Worm (Caenorhabditis elegans) whole organism, L1 larva: ENCODE measurements around the gene rps-5.

Source experiments
- aly-2 ChIP-seq: fragments of 150-350 bp; optimal IDR thresholded peaks from 2 replicates; lab custom pipeline; 2014; ENCODE audit warnings: missing biosample characterization, missing genetic modification characterization
- ceh-63 ChIP-seq: fragments of 200-800 bp; sonication (Bioruptor generic); optimal IDR thresholded peaks from 2 replicates; lab custom pipeline; 2018; ENCODE audit warnings: mild to moderate bottlenecking, missing genetic modification characterization, missing compliant biosample characterization
- ceh-82 ChIP-seq, 3 experiments: fragments of 150-350 bp in 1 of 3; sonication (generic microtip) in 2 of 3; optimal IDR thresholded peaks; 2 replicates each; lab custom pipeline; 2014 to 2017; ENCODE audit warnings: missing biosample characterization in 3 of 3, missing genetic modification characterization in 3 of 3
- ceh-90 ChIP-seq: sonication (generic microtip); optimal IDR thresholded peaks from 2 replicates; lab custom pipeline; 2016; ENCODE audit warnings: missing genetic modification characterization, missing compliant biosample characterization
- efl-1 ChIP-seq, 4 experiments: fragments of 150-350 bp; optimal IDR thresholded peaks in 3 of 4; peaks in 1 of 4; 1 replicate in 1 of 4; 2 replicates in 3 of 4; lab custom pipeline; 2014; ENCODE audit warnings: missing biosample characterization in 2 of 4, missing genetic modification characterization in 2 of 4, missing genetic modification reagents in 2 of 4
- egl-27 ChIP-seq, 2 experiments: fragments of 150-350 bp in 1 of 2; sonication (generic microtip); optimal IDR thresholded peaks; 3 replicates each; lab custom pipeline; 2017 to 2018; ENCODE audit warnings: missing biosample characterization in 2 of 2, missing genetic modification characterization in 2 of 2, missing genetic modification reagents in 2 of 2
- elt-3 ChIP-seq, 6 experiments: fragments of 150-350 bp in 1 of 6; sonication (generic microtip); optimal IDR thresholded peaks; 2 replicates each; lab custom pipeline; 2017 to 2018; ENCODE audit warnings: missing biosample characterization in 6 of 6, missing genetic modification characterization in 6 of 6, inconsistent platforms in 1 of 6
- fos-1 ChIP-seq: fragments of 150-350 bp; optimal IDR thresholded peaks from 2 replicates; lab custom pipeline; 2014; ENCODE audit warnings: missing biosample characterization, missing genetic modification characterization
- hlh-17 ChIP-seq: fragments of 200-800 bp; sonication (Bioruptor generic); optimal IDR thresholded peaks from 2 replicates; lab custom pipeline; 2018; ENCODE audit warnings: missing genetic modification characterization, mild to moderate bottlenecking, missing compliant biosample characterization, moderate library complexity, borderline replicate concordance
- hlh-4 ChIP-seq: sonication (generic microtip); optimal IDR thresholded peaks from 2 replicates; lab custom pipeline; 2016; ENCODE audit warnings: mild to moderate bottlenecking, missing genetic modification characterization, missing compliant biosample characterization
- lin-14 ChIP-seq: fragments of 200-800 bp; sonication (Bioruptor generic); optimal IDR thresholded peaks from 2 replicates; lab custom pipeline; 2018; ENCODE audit warnings: mild to moderate bottlenecking, missing genetic modification characterization, moderate library complexity, missing compliant biosample characterization
- lir-3 ChIP-seq: sonication (generic microtip); optimal IDR thresholded peaks from 2 replicates; lab custom pipeline; 2016; ENCODE audit warnings: mild to moderate bottlenecking, missing genetic modification characterization, moderate library complexity, missing compliant biosample characterization; ENCODE audit not compliant: poor library complexity
- lsy-2 ChIP-seq, 2 experiments: fragments of 150-350 bp; optimal IDR thresholded peaks; 2 replicates each; lab custom pipeline; 2014; ENCODE audit warnings: missing biosample characterization in 2 of 2, missing genetic modification characterization in 2 of 2
- nhr-12 ChIP-seq: sonication (generic microtip); optimal IDR thresholded peaks from 2 replicates; lab custom pipeline; 2017; ENCODE audit warnings: missing biosample characterization, missing genetic modification characterization
- nhr-19 ChIP-seq: fragments of 200-800 bp; sonication (Bioruptor generic); conservative IDR thresholded peaks from 2 replicates; pipeline ENCODE4 v1.3.6; 2022; ENCODE audit warnings: missing genetic modification characterization, missing compliant biosample characterization
- nhr-28 ChIP-seq: fragments of 150-350 bp; optimal IDR thresholded peaks from 2 replicates; lab custom pipeline; 2014; ENCODE audit warnings: missing biosample characterization, missing genetic modification characterization
- nhr-47 ChIP-seq: sonication (generic microtip); optimal IDR thresholded peaks from 2 replicates; lab custom pipeline; 2016; ENCODE audit warnings: mild to moderate bottlenecking, missing genetic modification characterization, moderate library complexity, missing compliant biosample characterization
- nhr-71 ChIP-seq: sonication (generic microtip); optimal IDR thresholded peaks from 2 replicates; lab custom pipeline; 2016; ENCODE audit warnings: mild to moderate bottlenecking, missing genetic modification characterization, moderate library complexity, missing compliant biosample characterization
- nhr-85 ChIP-seq: sonication (generic microtip); peaks from one replicate; lab custom pipeline; 2016; ENCODE audit warnings: missing genetic modification characterization, inconsistent platforms, missing compliant biosample characterization
- nhr-90 ChIP-seq: sonication (generic microtip); optimal IDR thresholded peaks from 2 replicates; lab custom pipeline; 2016; ENCODE audit warnings: mild to moderate bottlenecking, missing genetic modification characterization, missing compliant biosample characterization; ENCODE audit not compliant: poor library complexity
- pag-3 ChIP-seq: sonication (generic microtip); optimal IDR thresholded peaks from 2 replicates; lab custom pipeline; 2017; ENCODE audit warnings: missing genetic modification characterization, mild to moderate bottlenecking, missing compliant biosample characterization, antibody characterized with exemption, borderline replicate concordance; ENCODE audit not compliant: insufficient read depth
- rnt-1 ChIP-seq: sonication (generic microtip); optimal IDR thresholded peaks from 2 replicates; lab custom pipeline; 2016; ENCODE audit warnings: mild to moderate bottlenecking, missing genetic modification characterization, moderate library complexity, missing compliant biosample characterization
- skn-1 ChIP-seq: fragments of 150-350 bp; optimal IDR thresholded peaks from 2 replicates; lab custom pipeline; 2014; ENCODE audit warnings: missing biosample characterization, missing genetic modification characterization
- snpc-4 ChIP-seq: fragments of 150-350 bp; optimal IDR thresholded peaks from 2 replicates; lab custom pipeline; 2014; ENCODE audit warnings: missing biosample characterization, missing genetic modification characterization
- snu-23 ChIP-seq: sonication (generic microtip); optimal IDR thresholded peaks from 2 replicates; lab custom pipeline; 2016; ENCODE audit warnings: missing genetic modification characterization, missing compliant biosample characterization
- sox-4 ChIP-seq: sonication (generic microtip); optimal IDR thresholded peaks from 2 replicates; lab custom pipeline; 2016; ENCODE audit warnings: missing genetic modification characterization, missing compliant biosample characterization
- sptf-1 ChIP-seq: fragments of 150-350 bp; optimal IDR thresholded peaks from 2 replicates; lab custom pipeline; 2014; ENCODE audit warnings: missing biosample characterization, missing genetic modification characterization
- sup-37 ChIP-seq: fragments of 200-800 bp; sonication (Bioruptor generic); optimal IDR thresholded peaks from 2 replicates; lab custom pipeline; 2018; ENCODE audit warnings: mild to moderate bottlenecking, missing genetic modification characterization, missing compliant biosample characterization
- tbx-2 ChIP-seq: sonication (generic microtip); optimal IDR thresholded peaks from 2 replicates; lab custom pipeline; 2016; ENCODE audit warnings: missing genetic modification characterization, missing compliant biosample characterization
- tlp-1 ChIP-seq: fragments of 150-350 bp; optimal IDR thresholded peaks from 2 replicates; lab custom pipeline; 2014; ENCODE audit warnings: missing biosample characterization, missing genetic modification characterization
- unc-130 ChIP-seq: fragments of 150-350 bp; optimal IDR thresholded peaks from 2 replicates; lab custom pipeline; 2017; ENCODE audit warnings: missing biosample characterization, missing genetic modification characterization, inconsistent platforms
- vab-15 ChIP-seq: sonication (generic microtip); optimal IDR thresholded peaks from 2 replicates; lab custom pipeline; 2017; ENCODE audit warnings: missing genotype, mild to moderate bottlenecking, missing genetic modification characterization, missing compliant biosample characterization
- xbp-1 ChIP-seq: sonication (generic microtip); optimal IDR thresholded peaks from 2 replicates; lab custom pipeline; 2016; ENCODE audit warnings: missing genetic modification characterization, missing compliant biosample characterization
- ztf-11 ChIP-seq, 2 experiments: sonication (generic microtip); optimal IDR thresholded peaks; 2 replicates each; lab custom pipeline; 2016 to 2017; ENCODE audit warnings: missing genetic modification characterization in 2 of 2, missing biosample characterization in 1 of 2, missing compliant biosample characterization in 1 of 2
- ztf-4 ChIP-seq: fragments of 150-350 bp; optimal IDR thresholded peaks from 2 replicates; lab custom pipeline; 2014; ENCODE audit warnings: missing biosample characterization, missing genetic modification characterization

Gene rps-5

ce11 chrIV:11112641-11113040 is 1.8 kb upstream of the rps-5 start, which contains the start of gene clc-9:
TSS of gene clc-9 (plus strand) at chrIV:11112941.
- TF ChIP-seq efl-1 (optimal IDR thresholded peaks at IDR 0.05; lab: Kevin White, UChicago) (no peak), efl-1 (GFP tag; optimal IDR thresholded peaks at IDR 0.05 in 1 of 2; lab: Kevin White, UChicago) (peak in 1 of 2 experiments; percentile 27), snu-23 (GFP tag; lab: Kevin White, UChicago) (no peak), egl-27 (tag; optimal IDR thresholded peaks at IDR 0.05; lab: Kevin White, UChicago) (no peak), nhr-28 (tag; lab: Kevin White, UChicago) (no peak)
- TF ChIP-seq, all 84 proteins: peak for 1

ce11 chrIV:11111898-11112297 is 1.1 kb upstream of the rps-5 start:
- TF ChIP-seq sox-4: no peak
- TF ChIP-seq efl-1 (optimal IDR thresholded peaks at IDR 0.05; lab: Kevin White, UChicago): no peak
- no peak for TF ChIP-seq efl-1 (GFP tag; optimal IDR thresholded peaks at IDR 0.05 in 1 of 2; lab: Kevin White, UChicago)
- TF ChIP-seq snpc-4 (tag; lab: Kevin White, UChicago): no peak
- no peak for TF ChIP-seq tlp-1 (tag; lab: Kevin White, UChicago)
- peak; percentile 46 for TF ChIP-seq lin-14 (GFP tag; lab: Kevin White, UChicago)
- no peak for TF ChIP-seq nhr-85
- no peak for TF ChIP-seq tbx-2
- no peak for TF ChIP-seq nhr-90 (tag; lab: Kevin White, UChicago)
- TF ChIP-seq xbp-1: peak; percentile 51
- TF ChIP-seq fos-1 (tag; lab: Kevin White, UChicago): no peak
- peak; percentile 47 for TF ChIP-seq nhr-71
- TF ChIP-seq rnt-1 (tag; lab: Kevin White, UChicago): peak; percentile 62
- TF ChIP-seq vab-15: no peak
- TF ChIP-seq lir-3 (tag; lab: Kevin White, UChicago): no peak
- no peak for TF ChIP-seq ztf-11 (tag; optimal IDR thresholded peaks at IDR 0.05; lab: Kevin White, UChicago)
- peak; percentile 55 for TF ChIP-seq unc-130 (tag; lab: Kevin White, UChicago)
- no peak for TF ChIP-seq hlh-17
- no peak for TF ChIP-seq nhr-28 (tag; lab: Kevin White, UChicago)
- no peak for TF ChIP-seq skn-1 (tag; lab: Kevin White, UChicago)
- TF ChIP-seq snu-23 (GFP tag; lab: Kevin White, UChicago): peak; percentile 17
- no peak for TF ChIP-seq ztf-4 (tag; lab: Kevin White, UChicago)
- TF ChIP-seq nhr-47: no peak
- peak in 1 of 2 experiments; percentile 42 for TF ChIP-seq lsy-2 (tag; optimal IDR thresholded peaks at IDR 0.05; lab: Kevin White, UChicago)
- no peak for TF ChIP-seq elt-3 (tag; optimal IDR thresholded peaks at IDR 0.05; lab: Kevin White, UChicago)
- no peak for TF ChIP-seq nhr-12 (tag; lab: Kevin White, UChicago)
- no peak for TF ChIP-seq ceh-63
- no peak for TF ChIP-seq ceh-90 (tag; lab: Kevin White, UChicago)
- TF ChIP-seq aly-2 (tag; lab: Kevin White, UChicago): no peak
- no peak for TF ChIP-seq ceh-82 (tag; optimal IDR thresholded peaks at IDR 0.05; lab: Kevin White, UChicago)
- TF ChIP-seq sptf-1 (tag; lab: Kevin White, UChicago): no peak
- no peak for TF ChIP-seq hlh-4

ce11 chrIV:11109771-11110170 is 1.1 kb downstream of the rps-5 start, which contains the start of gene pigk-1:
TSS of gene pigk-1 (minus strand) at chrIV:11110018.
- TF ChIP-seq sup-37 (GFP tag; lab: Kevin White, UChicago): no peak
- peak; percentile 27 for TF ChIP-seq fos-1 (tag; lab: Kevin White, UChicago)
- TF ChIP-seq aly-2 (tag; lab: Kevin White, UChicago): peak; percentile 7
- TF ChIP-seq unc-130 (tag; lab: Kevin White, UChicago): no peak
- TF ChIP-seq egl-27 (tag; optimal IDR thresholded peaks at IDR 0.05; lab: Kevin White, UChicago): no peak
- TF ChIP-seq lsy-2 (tag; optimal IDR thresholded peaks at IDR 0.05; lab: Kevin White, UChicago): peak in 1 of 2 experiments; percentile 37
- no peak for TF ChIP-seq pag-3 (tag; lab: Kevin White, UChicago)
- TF ChIP-seq nhr-12 (tag; lab: Kevin White, UChicago): no peak
- TF ChIP-seq nhr-71: peak; percentile 12
- 0 out of 2 replicates have a peak, but pooled peaks have one; percentile 6 for TF ChIP-seq nhr-19 (GFP tag; lab: Robert Waterston, UW)
